Worm (Caenorhabditis elegans) whole organism, L4 larva: ENCODE data around the gene szy-4.

Experiments used
- F26F4.8 ChIP-seq: fragments of 200-800 bp; sonication (Bioruptor generic); conservative IDR thresholded peaks from 2 replicates; pipeline ENCODE4 v1.3.6; 2022; ENCODE audit warnings: missing genetic modification characterization, missing compliant biosample characterization
- F37D6.2 ChIP-seq: sonication (generic microtip); optimal IDR thresholded peaks from 2 replicates; lab custom pipeline; 2016; ENCODE audit warnings: mild to moderate bottlenecking, missing genetic modification characterization, missing compliant biosample characterization
- R02D3.7 ChIP-seq: fragments of 150-350 bp; sonication (generic microtip); optimal IDR thresholded peaks from 3 replicates; lab custom pipeline; 2014; ENCODE audit warnings: missing biosample characterization, missing genetic modification characterization
- T20F7.1 ChIP-seq: fragments of 200-800 bp; sonication (Bioruptor generic); optimal IDR thresholded peaks from 2 replicates; lab custom pipeline; 2018; ENCODE audit warnings: mild to moderate bottlenecking, missing genetic modification characterization, missing compliant biosample characterization
- Y105C5A.15 ChIP-seq: fragments of 200-800 bp; sonication (Bioruptor generic); IDR thresholded peaks from 2 replicates; pipeline ENCODE4 v1.3.6; 2022; ENCODE audit warnings: missing genetic modification characterization, missing compliant biosample characterization
- Y5F2A.4 ChIP-seq: fragments of 200-800 bp; sonication (Bioruptor generic); optimal IDR thresholded peaks from 2 replicates; lab custom pipeline; 2018; ENCODE audit warnings: mild to moderate bottlenecking, missing genetic modification characterization, missing compliant biosample characterization
- aha-1 ChIP-seq: fragments of 150-350 bp; peaks from one replicate; lab custom pipeline; 2014; ENCODE audit warnings: missing biosample characterization, missing genetic modification characterization
- ama-1 ChIP-seq: fragments of 150-350 bp; optimal IDR thresholded peaks from 2 replicates; lab custom pipeline; 2014; ENCODE audit warnings: inconsistent platforms, mixed read lengths
- ceh-62 ChIP-seq: sonication (generic microtip); optimal IDR thresholded peaks from 2 replicates; lab custom pipeline; 2017; ENCODE audit warnings: missing biosample characterization, missing genetic modification characterization
- ceh-82 ChIP-seq: sonication (generic microtip); optimal IDR thresholded peaks from 2 replicates; lab custom pipeline; 2017; ENCODE audit warnings: missing biosample characterization, missing genetic modification characterization
- daf-16 ChIP-seq, 3 experiments: sonication (generic microtip); optimal IDR thresholded peaks; 2 replicates each; lab custom pipeline; 2016 to 2017; ENCODE audit warnings: missing genetic modification characterization in 3 of 3, missing genetic modification reagents in 3 of 3, mild to moderate bottlenecking in 2 of 3, missing compliant biosample characterization in 2 of 3, missing biosample characterization in 1 of 3, moderate library complexity in 1 of 3
- dmd-6 ChIP-seq: fragments of 200-800 bp; sonication (Bioruptor generic); IDR thresholded peaks from 2 replicates; pipeline ENCODE4 v1.3.6; 2022; ENCODE audit warnings: missing genetic modification reagents, missing genetic modification characterization, missing compliant biosample characterization
- dpl-1 ChIP-seq: fragments of 150-350 bp; optimal IDR thresholded peaks from 2 replicates; lab custom pipeline; 2014; ENCODE audit warnings: missing biosample characterization, missing genetic modification reagents, missing genetic modification characterization
- egl-27 ChIP-seq: sonication (generic microtip); optimal IDR thresholded peaks from 3 replicates; lab custom pipeline; 2017; ENCODE audit warnings: missing biosample characterization, missing genetic modification reagents, missing genetic modification characterization
- gei-8 ChIP-seq: fragments of 200-800 bp; sonication (Bioruptor generic); optimal IDR thresholded peaks from 2 replicates; lab custom pipeline; 2018; ENCODE audit warnings: mild to moderate bottlenecking, missing genetic modification characterization, missing compliant biosample characterization
- hlh-11 ChIP-seq: fragments of 200-800 bp; sonication (Bioruptor generic); optimal IDR thresholded peaks from 2 replicates; lab custom pipeline; 2018; ENCODE audit warnings: mild to moderate bottlenecking, missing genetic modification characterization, missing compliant biosample characterization
- hlh-30 ChIP-seq: sonication (generic microtip); optimal IDR thresholded peaks from 2 replicates; lab custom pipeline; 2017; ENCODE audit warnings: antibody characterized with exemption, mild to moderate bottlenecking, missing genetic modification characterization, missing compliant biosample characterization; ENCODE audit not compliant: insufficient read depth
- lin-1 ChIP-seq: fragments of 200-800 bp; sonication (Bioruptor generic); IDR thresholded peaks from 2 replicates; pipeline ENCODE4 v1.3.6; 2022; ENCODE audit warnings: missing genetic modification reagents, missing genetic modification characterization, missing compliant biosample characterization
- lin-15B ChIP-seq: fragments of 150-350 bp; sonication (generic microtip); optimal IDR thresholded peaks from 3 replicates; lab custom pipeline; 2014; ENCODE audit warnings: missing biosample characterization, missing genetic modification characterization
- lir-3 ChIP-seq: sonication (generic microtip); optimal IDR thresholded peaks from 2 replicates; lab custom pipeline; 2016; ENCODE audit warnings: mild to moderate bottlenecking, missing genetic modification characterization, missing compliant biosample characterization
- madf-5 ChIP-seq, 2 experiments: fragments of 200-800 bp; sonication (Bioruptor generic); IDR thresholded peaks; 2 replicates each; pipeline ENCODE4 v1.3.6; 2022; ENCODE audit warnings: missing compliant biosample characterization in 2 of 2, missing genetic modification characterization in 2 of 2
- madf-9 ChIP-seq: fragments of 200-800 bp; sonication (Bioruptor generic); conservative IDR thresholded peaks from 2 replicates; pipeline ENCODE4 v1.3.6; 2022; ENCODE audit warnings: missing genetic modification reagents, missing genetic modification characterization, missing compliant biosample characterization
- mep-1 ChIP-seq: fragments of 150-350 bp; sonication (generic microtip); optimal IDR thresholded peaks from 3 replicates; lab custom pipeline; 2014; ENCODE audit warnings: missing biosample characterization, missing genetic modification characterization
- mes-2 ChIP-seq: sonication (generic microtip); optimal IDR thresholded peaks from 2 replicates; lab custom pipeline; 2016; ENCODE audit warnings: missing genotype, mild to moderate bottlenecking, missing genetic modification characterization, missing compliant biosample characterization; ENCODE audit not compliant: poor library complexity, severe bottlenecking
- nhr-10 ChIP-seq: fragments of 150-350 bp; optimal IDR thresholded peaks from 2 replicates; lab custom pipeline; 2014; ENCODE audit warnings: missing biosample characterization, missing genetic modification characterization
- nhr-11 ChIP-seq: fragments of 150-350 bp; optimal IDR thresholded peaks from 2 replicates; lab custom pipeline; 2014; ENCODE audit warnings: missing biosample characterization, missing genetic modification characterization
- nhr-25 ChIP-seq: sonication (generic microtip); optimal IDR thresholded peaks from 2 replicates; lab custom pipeline; 2017; ENCODE audit warnings: missing genetic modification characterization, mild to moderate bottlenecking, missing compliant biosample characterization, antibody characterized with exemption, moderate library complexity, borderline replicate concordance; ENCODE audit not compliant: insufficient read depth
- nhr-41 ChIP-seq: fragments of 200-800 bp; sonication (Bioruptor generic); IDR thresholded peaks from 2 replicates; pipeline ENCODE4 v1.3.6; 2022; ENCODE audit warnings: missing genetic modification reagents, missing genetic modification characterization, missing compliant biosample characterization
- nhr-42 ChIP-seq: fragments of 200-800 bp; sonication (Bioruptor generic); IDR thresholded peaks from 2 replicates; pipeline ENCODE4 v1.3.6; 2022; ENCODE audit warnings: missing genetic modification characterization, missing compliant biosample characterization
- nhr-76 ChIP-seq: fragments of 150-350 bp; optimal IDR thresholded peaks from 2 replicates; lab custom pipeline; 2014; ENCODE audit warnings: missing biosample characterization, missing genetic modification characterization
- nhr-77 ChIP-seq: fragments of 150-350 bp; optimal IDR thresholded peaks from 2 replicates; lab custom pipeline; 2014; ENCODE audit warnings: missing biosample characterization, missing genetic modification characterization
- pha-4 ChIP-seq, 2 experiments: fragments of 150-350 bp in 1 of 2; fragments of 200-800 bp in 1 of 2; sonication (Bioruptor generic) in 1 of 2; IDR thresholded peaks in 1 of 2; optimal IDR thresholded peaks in 1 of 2; 2 replicates each; pipeline versions ENCODE4 v1.3.6 to Lab custom; 2014 to 2022; ENCODE audit warnings: missing genetic modification characterization in 2 of 2, missing genetic modification reagents in 2 of 2, missing biosample characterization in 1 of 2, missing compliant biosample characterization in 1 of 2
- php-3 ChIP-seq: fragments of 200-800 bp; sonication (Bioruptor generic); IDR thresholded peaks from 2 replicates; pipeline ENCODE4 v1.3.6; 2022; ENCODE audit warnings: missing genetic modification reagents, missing genetic modification characterization, missing compliant biosample characterization
- pqm-1 ChIP-seq: sonication (generic microtip); optimal IDR thresholded peaks from 2 replicates; lab custom pipeline; 2017; ENCODE audit warnings: missing biosample characterization, missing genetic modification characterization
- saeg-2 ChIP-seq: fragments of 200-800 bp; sonication (Bioruptor generic); IDR thresholded peaks from 2 replicates; pipeline ENCODE4 v1.3.6; 2022; ENCODE audit warnings: missing genetic modification reagents, missing genetic modification characterization, missing compliant biosample characterization
- snpc-4 ChIP-seq: fragments of 150-350 bp; optimal IDR thresholded peaks from 2 replicates; lab custom pipeline; 2014; ENCODE audit warnings: missing biosample characterization, missing genetic modification characterization
- tag-97 ChIP-seq: fragments of 200-800 bp; sonication (Bioruptor generic); IDR thresholded peaks from 2 replicates; pipeline ENCODE4 v1.3.6; 2022; ENCODE audit warnings: missing genetic modification characterization, missing compliant biosample characterization
- unc-39 ChIP-seq: sonication (generic microtip); optimal IDR thresholded peaks from 2 replicates; lab custom pipeline; 2017; ENCODE audit warnings: missing biosample characterization, missing genetic modification characterization
- zfp-3 ChIP-seq: fragments of 200-800 bp; sonication (Bioruptor generic); conservative IDR thresholded peaks from 2 replicates; pipeline ENCODE4 v1.3.6; 2022; ENCODE audit warnings: missing genetic modification reagents, missing genetic modification characterization, missing compliant biosample characterization
- ztf-11 ChIP-seq: fragments of 150-350 bp; optimal IDR thresholded peaks from 2 replicates; lab custom pipeline; 2014; ENCODE audit warnings: missing biosample characterization, missing genetic modification characterization

The szy-4 gene

ce11 chrII:6180552-6180951 is 17.9 kb upstream of the szy-4 start:
- TF ChIP-seq saeg-2 (no peak), T20F7.1 (GFP tag; lab: Kevin White, UChicago) (no peak), dmd-6 (GFP tag; lab: Robert Waterston, UW) (peak; percentile 59)

DNA sequence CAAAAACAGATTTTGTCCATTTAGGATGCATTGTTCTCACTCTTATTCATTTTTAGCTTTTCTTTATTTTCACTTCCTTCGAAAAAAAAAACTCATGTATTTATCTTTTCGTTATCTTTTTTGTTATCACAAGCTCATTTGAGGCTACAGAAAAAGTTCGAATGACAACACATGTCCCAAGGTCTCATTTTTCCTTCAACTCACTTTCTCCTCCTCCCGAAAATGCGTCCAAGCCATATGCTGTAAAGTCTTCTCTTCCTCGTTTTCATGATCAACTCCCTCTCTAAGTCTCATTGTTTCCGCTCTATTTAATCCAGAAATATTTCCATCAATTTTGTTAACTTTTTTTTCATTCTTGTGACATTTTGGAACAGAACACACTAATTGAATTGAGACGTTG is 17.2 kb upstream of the szy-4 start:
- TF ChIP-seq hlh-11 (peak; percentile 2), hlh-30 (peak; percentile 47), ztf-11 (tag; lab: Kevin White, UChicago) (no peak), daf-16 (GFP tag; optimal IDR thresholded peaks at IDR 0.05; lab: Kevin White, UChicago) (peak in 1 of 2 experiments; percentile 23), daf-16 (tag; optimal IDR thresholded peaks at IDR 0.05; lab: Kevin White, UChicago) (no peak), nhr-41 (GFP tag; lab: Robert Waterston, UW) (no peak), ceh-82 (no peak), lin-1 (GFP tag; lab: Robert Waterston, UW) (no peak), Y105C5A.15 (GFP tag; lab: Robert Waterston, UW) (no peak), nhr-11 (tag; lab: Kevin White, UChicago) (peak; percentile 51)

- TF ChIP-seq egl-27 (tag; lab: Kevin White, UChicago) (no peak), ama-1 (lab: Kevin White, UChicago) (no peak), nhr-10 (tag; lab: Kevin White, UChicago) (no peak), madf-9 (GFP tag; lab: Robert Waterston, UW) (no peak), pqm-1 (tag; lab: Kevin White, UChicago) (no peak)
- TF ChIP-seq, all 104 proteins: peak for 0
Measured at ce11 chrII:6190770-6191169, 7.7 kb upstream of the szy-4 start.

DNA sequence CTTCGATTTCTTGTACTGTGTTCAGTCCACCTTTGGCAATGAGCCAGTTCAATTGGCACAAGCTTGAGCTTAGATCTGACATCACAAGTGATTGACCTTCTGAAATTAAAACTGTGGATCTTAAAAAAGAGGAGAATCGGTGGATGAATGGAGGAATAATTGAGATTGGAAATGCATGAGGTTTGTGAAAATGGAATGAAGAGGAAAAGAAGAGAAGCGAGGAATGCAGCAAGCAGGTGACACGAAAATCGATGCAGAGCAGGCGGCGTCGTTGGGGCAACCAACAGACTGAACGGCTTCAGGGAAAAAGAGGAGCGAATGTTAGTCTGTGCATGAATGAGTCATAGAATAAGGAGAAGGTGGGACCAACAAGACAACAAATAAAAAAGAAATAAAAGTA is 7.2 kb upstream of the szy-4 start, which contains the start of gene fkh-8:
TSS of gene fkh-8 (minus strand) at position 101 of the 400 bp plus-strand sequence.
- no peak for TF ChIP-seq F26F4.8 (GFP tag; lab: Robert Waterston, UW)
- TF ChIP-seq Y105C5A.15 (GFP tag; lab: Robert Waterston, UW) = no peak
- no peak for TF ChIP-seq nhr-77 (tag; lab: Kevin White, UChicago)
- no peak for TF ChIP-seq Y5F2A.4 (GFP tag; lab: Kevin White, UChicago)
- no peak for TF ChIP-seq F37D6.2 (tag; lab: Kevin White, UChicago)
- TF ChIP-seq, all 104 proteins: peak for 0

ce11 chrII:6192484-6192883 is 6.0 kb upstream of the szy-4 start, which contains the start of gene cpb-2:
TSS of gene cpb-2 (plus strand) at chrII:6192784.
- peak; percentile 90 for TF ChIP-seq aha-1 (tag; lab: Kevin White, UChicago)
- no peak for TF ChIP-seq pha-4 (GFP tag; IDR thresholded peaks at IDR 0.05; lab: Robert Waterston, UW)
- TF ChIP-seq pha-4 (tag; optimal IDR thresholded peaks at IDR 0.05; lab: Kevin White, UChicago) = no peak

ce11 chrII:6196875-6197274 is 1.6 kb upstream of the szy-4 start, which contains the start of the genes rbmx-2 and C30B5.2:
TSS of gene rbmx-2 (minus strand) at chrII:6196948.
TSS of gene C30B5.2 (plus strand) at chrII:6197180.
- no peak for TF ChIP-seq lin-15B (tag; lab: Kevin White, UChicago)
- no peak for TF ChIP-seq R02D3.7
- TF ChIP-seq unc-39 (tag; lab: Kevin White, UChicago) = no peak
- no peak for TF ChIP-seq tag-97
- no peak for TF ChIP-seq nhr-42 (GFP tag; lab: Robert Waterston, UW)
- TF ChIP-seq ztf-11 (tag; lab: Kevin White, UChicago) = no peak
- TF ChIP-seq dpl-1 = peak; percentile 60
- no peak for TF ChIP-seq zfp-3 (GFP tag; lab: Robert Waterston, UW)
- TF ChIP-seq php-3 = no peak
- no peak for TF ChIP-seq ceh-62 (tag; lab: Kevin White, UChicago)
- no peak for TF ChIP-seq gei-8
- no peak for TF ChIP-seq mep-1 (tag; lab: Kevin White, UChicago)
- TF ChIP-seq pha-4 (GFP tag; IDR thresholded peaks at IDR 0.05; lab: Robert Waterston, UW) = no peak
- no peak for TF ChIP-seq pha-4 (tag; optimal IDR thresholded peaks at IDR 0.05; lab: Kevin White, UChicago)
- no peak for TF ChIP-seq aha-1 (tag; lab: Kevin White, UChicago)
- TF ChIP-seq lir-3 (tag; lab: Kevin White, UChicago) = no peak
- TF ChIP-seq hlh-30 = peak; percentile 86
- TF ChIP-seq madf-5 (GFP tag; IDR thresholded peaks at IDR 0.05; lab: Robert Waterston, UW) = no peak
- TF ChIP-seq nhr-76 (tag; lab: Kevin White, UChicago) = no peak
- no peak for TF ChIP-seq daf-16 (GFP tag; optimal IDR thresholded peaks at IDR 0.05; lab: Kevin White, UChicago)
- no peak for TF ChIP-seq daf-16 (tag; optimal IDR thresholded peaks at IDR 0.05; lab: Kevin White, UChicago)
- peak; percentile 88 for TF ChIP-seq mes-2
- TF ChIP-seq nhr-77 (tag; lab: Kevin White, UChicago) = no peak
- TF ChIP-seq snpc-4 = no peak
- TF ChIP-seq nhr-25 (tag; lab: Kevin White, UChicago) = no peak
